Worm (Caenorhabditis elegans) whole organism, L4 larva: ENCODE results near the gene F49F1.10.

ENCODE experiments used
- F26F4.8 ChIP-seq: fragments of 200-800 bp; sonication (Bioruptor generic); conservative IDR thresholded peaks from 2 replicates; pipeline ENCODE4 v1.3.6; 2022; ENCODE audit warnings: missing genetic modification characterization, missing compliant biosample characterization
- ama-1 ChIP-seq: fragments of 150-350 bp; optimal IDR thresholded peaks from 2 replicates; lab custom pipeline; 2014; ENCODE audit warnings: inconsistent platforms, mixed read lengths
- ces-1 ChIP-seq: fragments of 150-350 bp; sonication (generic microtip); optimal IDR thresholded peaks from 4 replicates; lab custom pipeline; 2014; ENCODE audit warnings: missing biosample characterization, missing genetic modification reagents, missing genetic modification characterization
- fos-1 ChIP-seq: fragments of 150-350 bp; optimal IDR thresholded peaks from 2 replicates; lab custom pipeline; 2014; ENCODE audit warnings: missing biosample characterization, missing genetic modification characterization
- lin-39 ChIP-seq: fragments of 150-350 bp; optimal IDR thresholded peaks from 2 replicates; lab custom pipeline; 2014; ENCODE audit warnings: missing biosample characterization, missing genetic modification reagents, missing genetic modification characterization
- mep-1 ChIP-seq: fragments of 150-350 bp; sonication (generic microtip); optimal IDR thresholded peaks from 3 replicates; lab custom pipeline; 2014; ENCODE audit warnings: missing biosample characterization, missing genetic modification characterization
- mxl-2 ChIP-seq: fragments of 200-800 bp; sonication (Bioruptor generic); conservative IDR thresholded peaks from 2 replicates; pipeline ENCODE4 v1.3.6; 2022; ENCODE audit warnings: missing genetic modification reagents, missing genetic modification characterization, missing compliant biosample characterization
- mxl-3 ChIP-seq: fragments of 200-800 bp; sonication (Bioruptor generic); optimal IDR thresholded peaks from 2 replicates; lab custom pipeline; 2018; ENCODE audit warnings: mild to moderate bottlenecking, missing genetic modification characterization, missing compliant biosample characterization
- nhr-25 ChIP-seq: sonication (generic microtip); optimal IDR thresholded peaks from 2 replicates; lab custom pipeline; 2017; ENCODE audit warnings: missing genetic modification characterization, mild to moderate bottlenecking, missing compliant biosample characterization, antibody characterized with exemption, moderate library complexity, borderline replicate concordance; ENCODE audit not compliant: insufficient read depth
- nhr-76 ChIP-seq: fragments of 150-350 bp; optimal IDR thresholded peaks from 2 replicates; lab custom pipeline; 2014; ENCODE audit warnings: missing biosample characterization, missing genetic modification characterization
- skn-1 ChIP-seq: fragments of 150-350 bp; optimal IDR thresholded peaks from 2 replicates; lab custom pipeline; 2014; ENCODE audit warnings: missing biosample characterization, missing genetic modification characterization
- tra-1 ChIP-seq: fragments of 200-800 bp; sonication (Bioruptor generic); IDR thresholded peaks from 2 replicates; pipeline ENCODE4 v1.3.6; 2022; ENCODE audit warnings: missing genetic modification reagents, missing genetic modification characterization, missing compliant biosample characterization
- unc-62 ChIP-seq, 3 experiments: fragments of 150-350 bp in 1 of 3; sonication (generic microtip); optimal IDR thresholded peaks in 2 of 3; peaks in 1 of 3; 1 replicate in 1 of 3; 2 replicates in 2 of 3; lab custom pipeline; 2014 to 2017; ENCODE audit warnings: missing biosample characterization in 3 of 3, missing genetic modification characterization in 3 of 3, missing genetic modification reagents in 3 of 3, missing genotype in 1 of 3
- ztf-11 ChIP-seq: fragments of 150-350 bp; optimal IDR thresholded peaks from 2 replicates; lab custom pipeline; 2014; ENCODE audit warnings: missing biosample characterization, missing genetic modification characterization

ce11 chrIV:4096940-4097339, 42.0 kb downstream of the F49F1.10 start:
- TF ChIP-seq F26F4.8 (GFP tag; lab: Robert Waterston, UW) (no peak), fos-1 (no peak), tra-1 (GFP tag; lab: Robert Waterston, UW) (no peak), ces-1 (no peak), ztf-11 (no peak), mxl-2 (GFP tag; lab: Robert Waterston, UW) (no peak), mep-1 (tag; lab: Kevin White, UChicago) (no peak), lin-39 (tag; lab: Kevin White, UChicago) (no peak), mxl-3 (no peak), skn-1 (no peak), ama-1 (lab: Kevin White, UChicago) (no peak), nhr-25 (tag; lab: Kevin White, UChicago) (no peak), unc-62 (GFP tag; optimal IDR thresholded peaks at IDR 0.05 in 1 of 2; lab: Kevin White, UChicago) (no peak), unc-62 (tag; optimal IDR thresholded peaks at IDR 0.05; lab: Kevin White, UChicago) (no peak), nhr-76 (tag; lab: Kevin White, UChicago) (no peak)
